Fruit fly (Drosophila melanogaster) whole organism, embryonic: ENCODE data around the gene CG10984.

Source experiments
- Atf-2 ChIP-seq: fragments of 200-800 bp; sonication (Bioruptor generic); optimal IDR thresholded peaks from 2 replicates; lab custom pipeline; 2016; ENCODE audit warnings: missing biosample characterization, missing genetic modification characterization
- Atf3 ChIP-seq: fragments of 200-800 bp; sonication (Bioruptor generic); optimal IDR thresholded peaks from 3 replicates; lab custom pipeline; 2016; ENCODE audit warnings: missing biosample characterization, missing genetic modification characterization
- BtbVII ChIP-seq: fragments of 200-800 bp; sonication (Bioruptor generic); optimal IDR thresholded peaks from 3 replicates; lab custom pipeline; 2017; ENCODE audit warnings: missing biosample characterization, mild to moderate bottlenecking, missing genetic modification characterization
- CG10979 ChIP-seq: fragments of 200-800 bp; sonication (Bioruptor generic); optimal IDR thresholded peaks from 2 replicates; lab custom pipeline; 2018; ENCODE audit warnings: missing biosample characterization, mild to moderate bottlenecking, missing genetic modification characterization, moderate library complexity
- CG11695 ChIP-seq: fragments of 200-800 bp; sonication (Bioruptor generic); IDR thresholded peaks from 3 replicates; pipeline ENCODE4 v1.3.6; 2022; ENCODE audit warnings: missing biosample characterization, missing genetic modification characterization
- CG12219 ChIP-seq: fragments of 200-800 bp; sonication (Bioruptor generic); optimal IDR thresholded peaks from 3 replicates; lab custom pipeline; 2018; ENCODE audit warnings: missing biosample characterization, mild to moderate bottlenecking, missing genetic modification characterization
- CG12299 ChIP-seq: fragments of 200-800 bp; sonication (Bioruptor generic); optimal IDR thresholded peaks from 2 replicates; lab custom pipeline; 2018; ENCODE audit warnings: missing biosample characterization, mild to moderate bottlenecking, missing genetic modification characterization
- CG13287 ChIP-seq: fragments of 200-800 bp; sonication (Bioruptor generic); IDR thresholded peaks from 2 replicates; pipeline ENCODE4 v1.3.6; 2022; ENCODE audit warnings: missing biosample characterization, missing genetic modification characterization; ENCODE audit not compliant: partially characterized antibody
- CG16815 ChIP-seq: fragments of 200-800 bp; sonication (Bioruptor generic); optimal IDR thresholded peaks from 3 replicates; lab custom pipeline; 2017; ENCODE audit warnings: missing biosample characterization, mild to moderate bottlenecking, missing genetic modification characterization
- CG17328 ChIP-seq: fragments of 200-800 bp; sonication (Bioruptor generic); IDR thresholded peaks from 2 replicates; pipeline ENCODE4 v1.3.6; 2022; ENCODE audit warnings: missing biosample characterization, missing genetic modification characterization
- CG18764 ChIP-seq: fragments of 200-800 bp; sonication (Bioruptor generic); optimal IDR thresholded peaks from 3 replicates; lab custom pipeline; 2016; ENCODE audit warnings: missing biosample characterization, missing genetic modification characterization
- CG4328 ChIP-seq: fragments of 200-800 bp; sonication (Bioruptor generic); optimal IDR thresholded peaks from 3 replicates; lab custom pipeline; 2017; ENCODE audit warnings: missing biosample characterization, missing genetic modification reagents, missing genetic modification characterization
- CG5953 ChIP-seq: fragments of 200-800 bp; sonication (Bioruptor generic); IDR thresholded peaks from 2 replicates; pipeline ENCODE4 v1.3.6; 2022; ENCODE audit warnings: missing biosample characterization, missing genetic modification characterization
- CG6689 ChIP-seq: fragments of 200-800 bp; sonication (Bioruptor generic); IDR thresholded peaks from 2 replicates; pipeline ENCODE4 v1.3.6; 2022; ENCODE audit warnings: missing biosample characterization, missing genetic modification characterization
- CG6765 ChIP-seq: fragments of 200-800 bp; sonication (Bioruptor generic); optimal IDR thresholded peaks from 3 replicates; lab custom pipeline; 2017; ENCODE audit warnings: missing biosample characterization, mild to moderate bottlenecking, missing genetic modification characterization
- CG7928 ChIP-seq: fragments of 200-800 bp; sonication (Bioruptor generic); optimal IDR thresholded peaks from 2 replicates; lab custom pipeline; 2017; ENCODE audit warnings: missing biosample characterization, mild to moderate bottlenecking, missing genetic modification characterization
- D19A ChIP-seq: fragments of 200-800 bp; optimal IDR thresholded peaks from 3 replicates; lab custom pipeline; 2019; ENCODE audit warnings: missing biosample characterization, mild to moderate bottlenecking, missing genetic modification characterization, moderate library complexity
- D19B ChIP-seq: fragments of 200-800 bp; sonication (Bioruptor generic); optimal IDR thresholded peaks from 2 replicates; lab custom pipeline; 2017; ENCODE audit warnings: missing biosample characterization, mild to moderate bottlenecking, missing genetic modification characterization
- Dfd ChIP-seq, 2 experiments: fragments of >200 bp; optimal IDR thresholded peaks; 2 replicates each; lab custom pipeline; 2017; ENCODE audit warnings: missing biosample characterization in 2 of 2, missing genetic modification characterization in 2 of 2
- Ets65A ChIP-seq: fragments of 200-800 bp; sonication (Bioruptor generic); peaks from one replicate; lab custom pipeline; 2016; ENCODE audit warnings: missing biosample characterization, missing genetic modification characterization
- Gsc ChIP-seq: fragments of 200-800 bp; sonication (Bioruptor generic); IDR thresholded peaks from 2 replicates; pipeline ENCODE4 v1.3.6; 2022; ENCODE audit warnings: missing biosample characterization, missing genetic modification characterization
- Hr78 ChIP-seq, 2 experiments: fragments of 200-800 bp in 1 of 2; fragments of >200 bp in 1 of 2; sonication (Bioruptor generic) in 1 of 2; optimal IDR thresholded peaks; 2 replicates each; lab custom pipeline; 2017 to 2019; ENCODE audit warnings: missing biosample characterization in 2 of 2, missing genetic modification characterization in 2 of 2, mild to moderate bottlenecking in 1 of 2, moderate library complexity in 1 of 2
- Lpt ChIP-seq: fragments of >200 bp; optimal IDR thresholded peaks from 2 replicates; lab custom pipeline; 2018; ENCODE audit warnings: missing biosample characterization, missing genetic modification characterization
- MTF-1 ChIP-seq: fragments of 200-800 bp; sonication (Bioruptor generic); optimal IDR thresholded peaks from 2 replicates; lab custom pipeline; 2018; ENCODE audit warnings: missing biosample characterization, mild to moderate bottlenecking, missing genetic modification characterization, borderline replicate concordance
- Med ChIP-seq: fragments of 200-800 bp; sonication (Bioruptor generic); peaks from one replicate; lab custom pipeline; 2016; ENCODE audit warnings: missing biosample characterization, missing genetic modification characterization, mild to moderate bottlenecking, inconsistent platforms, moderate library complexity
- Oli ChIP-seq: fragments of 200-800 bp; sonication (Bioruptor generic); optimal IDR thresholded peaks from 2 replicates; lab custom pipeline; 2018; ENCODE audit warnings: missing biosample characterization, mild to moderate bottlenecking, missing genetic modification characterization, moderate library complexity
- Ravus ChIP-seq: fragments of 200-800 bp; sonication (Bioruptor generic); IDR thresholded peaks from 2 replicates; pipeline ENCODE4 v1.3.6; 2022; ENCODE audit warnings: missing biosample characterization, missing genetic modification characterization
- Taf1 ChIP-seq: fragments of 200-800 bp; sonication (Bioruptor generic); IDR thresholded peaks from 2 replicates; pipeline ENCODE4 v1.3.6; 2022; ENCODE audit warnings: missing biosample characterization, missing genetic modification characterization
- ato ChIP-seq: fragments of 200-800 bp; sonication (Bioruptor generic); IDR thresholded peaks from 2 replicates; pipeline ENCODE4 v1.3.6; 2022; ENCODE audit warnings: missing biosample characterization, missing genetic modification characterization; ENCODE audit not compliant: partially characterized antibody
- bowl ChIP-seq: fragments of 200-800 bp; sonication (Bioruptor generic); IDR thresholded peaks from 2 replicates; pipeline ENCODE4 v1.3.6; 2022; ENCODE audit warnings: missing biosample characterization, missing genetic modification characterization
- chinmo ChIP-seq: fragments of 200-800 bp; sonication (Bioruptor generic); IDR thresholded peaks from 4 replicates; pipeline ENCODE4 v1.3.6; 2022; ENCODE audit warnings: missing biosample characterization, missing genetic modification characterization; ENCODE audit not compliant: partially characterized antibody
- dmrt11E ChIP-seq: fragments of 200-800 bp; sonication (Bioruptor generic); optimal IDR thresholded peaks from 3 replicates; lab custom pipeline; 2018; ENCODE audit warnings: missing biosample characterization, mild to moderate bottlenecking, missing genetic modification characterization, moderate library complexity
- eve ChIP-seq, 2 experiments: fragments of >200 bp; optimal IDR thresholded peaks; 2 replicates each; lab custom pipeline; 2017; ENCODE audit warnings: missing biosample characterization in 2 of 2, missing genetic modification characterization in 2 of 2
- fd102C ChIP-seq: fragments of 200-800 bp; sonication (Bioruptor generic); optimal IDR thresholded peaks from 2 replicates; lab custom pipeline; 2018; ENCODE audit warnings: missing biosample characterization, mild to moderate bottlenecking, missing genetic modification characterization, moderate library complexity
- fd64A ChIP-seq: fragments of 200-800 bp; sonication (Bioruptor generic); optimal IDR thresholded peaks from 3 replicates; lab custom pipeline; 2018; ENCODE audit warnings: missing biosample characterization, mild to moderate bottlenecking, missing genetic modification characterization
- gem ChIP-seq: fragments of 200-800 bp; sonication (Bioruptor generic); optimal IDR thresholded peaks from 2 replicates; lab custom pipeline; 2019; ENCODE audit warnings: missing biosample characterization, mild to moderate bottlenecking, missing genetic modification characterization, moderate library complexity
- grau ChIP-seq: fragments of 200-800 bp; optimal IDR thresholded peaks from 3 replicates; lab custom pipeline; 2019; ENCODE audit warnings: missing biosample characterization, mild to moderate bottlenecking, missing genetic modification characterization, moderate library complexity
- gro ChIP-seq: fragments of 200-800 bp; sonication (Bioruptor generic); optimal IDR thresholded peaks from 2 replicates; lab custom pipeline; 2016; ENCODE audit warnings: missing biosample characterization, missing genetic modification characterization
- hbn ChIP-seq: fragments of 200-800 bp; sonication (Bioruptor generic); IDR thresholded peaks from 2 replicates; pipeline ENCODE4 v1.3.6; 2022; ENCODE audit warnings: missing biosample characterization, missing genetic modification characterization; ENCODE audit not compliant: partially characterized antibody
- insv ChIP-seq, 2 experiments: fragments of 200-800 bp; sonication (Bioruptor generic); optimal IDR thresholded peaks; 3 replicates each; lab custom pipeline; 2016 to 2018; ENCODE audit warnings: missing biosample characterization in 2 of 2, missing genetic modification characterization in 2 of 2
- lola ChIP-seq, 3 experiments: fragments of >200 bp in 2 of 3; fragments of 200-800 bp in 1 of 3; sonication (Bioruptor generic) in 1 of 3; optimal IDR thresholded peaks; 2 replicates each; lab custom pipeline; 2017 to 2019; ENCODE audit warnings: missing biosample characterization in 3 of 3, missing genetic modification characterization in 3 of 3, mild to moderate bottlenecking in 1 of 3, moderate library complexity in 1 of 3
- pb ChIP-seq: fragments of 200-800 bp; sonication (Bioruptor generic); optimal IDR thresholded peaks from 3 replicates; lab custom pipeline; 2016; ENCODE audit warnings: missing biosample characterization, missing genetic modification characterization
- peb ChIP-seq: fragments of 200-800 bp; sonication (Bioruptor generic); IDR thresholded peaks from 2 replicates; pipeline ENCODE4 v1.3.6; 2022; ENCODE audit warnings: missing biosample characterization, missing genetic modification characterization
- slp2 ChIP-seq: fragments of 200-800 bp; sonication (Bioruptor generic); optimal IDR thresholded peaks from 2 replicates; lab custom pipeline; 2016; ENCODE audit warnings: missing biosample characterization, missing genetic modification characterization
- tna ChIP-seq: fragments of 200-800 bp; sonication (Bioruptor generic); IDR thresholded peaks from 2 replicates; pipeline ENCODE4 v1.3.6; 2022; ENCODE audit warnings: missing biosample characterization, missing genetic modification characterization; ENCODE audit not compliant: partially characterized antibody
- ttk ChIP-seq: fragments of 200-800 bp; sonication (Bioruptor generic); IDR thresholded peaks from 2 replicates; pipeline ENCODE4 v2.1.2; 2022; ENCODE audit warnings: missing biosample characterization, missing genetic modification characterization
- tup ChIP-seq: fragments of 200-800 bp; sonication (Bioruptor generic); optimal IDR thresholded peaks from 2 replicates; lab custom pipeline; 2016; ENCODE audit warnings: missing biosample characterization, mild to moderate bottlenecking, missing genetic modification characterization, moderate library complexity
- tx ChIP-seq: fragments of 200-800 bp; sonication (Bioruptor generic); optimal IDR thresholded peaks from 2 replicates; lab custom pipeline; 2016; ENCODE audit warnings: missing biosample characterization, missing genetic modification characterization
- yki ChIP-seq: fragments of >200 bp; optimal IDR thresholded peaks from 3 replicates; lab custom pipeline; 2018
- zfh1 ChIP-seq: fragments of 200-800 bp; sonication (Bioruptor generic); IDR thresholded peaks from 3 replicates; pipeline ENCODE4 v1.3.6; 2022; ENCODE audit warnings: missing biosample characterization, missing genetic modification characterization
- zfh2 ChIP-seq: fragments of 200-800 bp; sonication (Bioruptor generic); optimal IDR thresholded peaks from 2 replicates; lab custom pipeline; 2016; ENCODE audit warnings: missing biosample characterization, missing genetic modification characterization

CG10984 gene

DNA sequence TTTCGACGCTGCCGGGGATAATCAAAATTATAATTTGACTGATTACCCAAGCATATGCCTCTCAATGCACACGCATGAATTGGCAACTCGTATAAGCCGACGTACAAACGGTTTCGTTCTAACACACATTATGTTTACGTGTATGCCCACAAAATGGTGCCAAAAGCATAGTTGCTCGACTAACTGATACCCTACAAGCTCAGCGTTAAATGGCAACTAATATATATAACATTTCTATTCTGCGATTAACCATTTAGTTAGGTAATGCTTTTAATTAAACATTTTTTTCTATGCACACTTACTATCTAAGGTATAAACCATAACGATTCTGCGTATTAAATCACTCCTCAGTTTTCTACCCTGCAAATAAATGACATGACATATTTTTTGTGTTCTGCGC lies 29.2 kb upstream of the CG10984 start:
- no peak for TF ChIP-seq fd102C (GFP tag; lab: Kevin White, UChicago)
- TF ChIP-seq tx (GFP tag; lab: Kevin White, UChicago), result no peak
- TF ChIP-seq CG4328 (GFP tag; lab: Kevin White, UChicago), result no peak
- peak; percentile 28 for TF ChIP-seq dmrt11E (tag; lab: Kevin White, UChicago)
- TF ChIP-seq ttk (GFP tag; lab: Robert Waterston, UW), result no peak
- no peak for TF ChIP-seq peb (GFP tag; lab: Robert Waterston, UW)
- no peak for TF ChIP-seq MTF-1 (GFP tag; lab: Kevin White, UChicago)
- no peak for TF ChIP-seq Atf-2 (GFP tag; lab: Kevin White, UChicago)
- TF ChIP-seq tup, result no peak
- peak; percentile 39 for TF ChIP-seq Med (GFP tag; lab: Kevin White, UChicago)
- no peak for TF ChIP-seq gro (GFP tag; lab: Kevin White, UChicago)
- TF ChIP-seq pb (GFP tag; lab: Kevin White, UChicago), result no peak
- TF ChIP-seq CG13287 (GFP tag; lab: Robert Waterston, UW), result no peak
- TF ChIP-seq Gsc (GFP tag; lab: Robert Waterston, UW), result no peak
- TF ChIP-seq CG10979 (tag; lab: Kevin White, UChicago), result peak; percentile 17
- no peak for TF ChIP-seq bowl (GFP tag; lab: Robert Waterston, UW)
- TF ChIP-seq eve (GFP tag; optimal IDR thresholded peaks at IDR 0.05; lab: Kevin White, UChicago), result no peak
- no peak for TF ChIP-seq insv (GFP tag; optimal IDR thresholded peaks at IDR 0.05; lab: Kevin White, UChicago)
- TF ChIP-seq Taf1 (GFP tag; lab: Robert Waterston, UW), result no peak
- peak; percentile 43; the same call in 1 of the 2 replicates for TF ChIP-seq ato (GFP tag; lab: Robert Waterston, UW)
- TF ChIP-seq Hr78 (GFP tag; optimal IDR thresholded peaks at IDR 0.05; lab: Kevin White, UChicago), result no peak
- TF ChIP-seq gem, result peak; percentile 20
- TF ChIP-seq Oli (tag; lab: Kevin White, UChicago), result no peak
- no peak for TF ChIP-seq CG18764
- no peak for TF ChIP-seq CG16815
- TF ChIP-seq CG6765 (GFP tag; lab: Kevin White, UChicago), result no peak
- TF ChIP-seq Ets65A, result no peak
- TF ChIP-seq grau (tag; lab: Kevin White, UChicago), result no peak
- no peak for TF ChIP-seq yki (lab: Kevin White, UChicago)
- no peak for TF ChIP-seq zfh2
- TF ChIP-seq CG5953, result no peak
- TF ChIP-seq CG12299 (tag; lab: Kevin White, UChicago), result no peak
- TF ChIP-seq chinmo (GFP tag; lab: Robert Waterston, UW), result no peak
- 0 out of 2 replicates have a peak, but pooled peaks have one; percentile 24 for TF ChIP-seq CG17328 (GFP tag; lab: Robert Waterston, UW)
- TF ChIP-seq zfh1 (GFP tag; lab: Robert Waterston, UW), result 0 out of 3 replicates have a peak, but pooled peaks have one; percentile 5
- no peak for TF ChIP-seq BtbVII (GFP tag; lab: Kevin White, UChicago)
- TF ChIP-seq slp2 (GFP tag; lab: Kevin White, UChicago), result no peak
- no peak for TF ChIP-seq Ravus
- no peak for TF ChIP-seq Atf3 (GFP tag; lab: Kevin White, UChicago)
- peak; percentile 57 for TF ChIP-seq D19B (GFP tag; lab: Kevin White, UChicago)
- TF ChIP-seq Dfd (GFP tag; optimal IDR thresholded peaks at IDR 0.05; lab: Kevin White, UChicago), result no peak
- peak in 1 of 3 experiments; percentile 21 for TF ChIP-seq lola (GFP tag; optimal IDR thresholded peaks at IDR 0.05; lab: Kevin White, UChicago)
- TF ChIP-seq fd64A, result no peak
- TF ChIP-seq hbn, result no peak
- TF ChIP-seq tna (GFP tag; lab: Robert Waterston, UW), result peak; percentile 25; the same call in 1 of the 2 replicates
- no peak for TF ChIP-seq CG6689
- TF ChIP-seq CG11695 (GFP tag; lab: Robert Waterston, UW), result no peak
- no peak for TF ChIP-seq CG7928 (GFP tag; lab: Kevin White, UChicago)
- TF ChIP-seq CG12219 (GFP tag; lab: Kevin White, UChicago), result no peak
- no peak for TF ChIP-seq Lpt (GFP tag; lab: Kevin White, UChicago)
- TF ChIP-seq D19A (tag; lab: Kevin White, UChicago), result peak; percentile 32
